Fruit fly (Drosophila melanogaster) whole organism, embryonic: ENCODE results near the gene Tsp29Fb.

Experiments
- Asciz ChIP-seq: fragments of 200-800 bp; sonication (Bioruptor generic); optimal IDR thresholded peaks from 2 replicates; lab custom pipeline; 2017; ENCODE audit warnings: missing biosample characterization, mild to moderate bottlenecking, missing genetic modification characterization, missing genetic modification reagents
- CG10462 ChIP-seq: fragments of 200-800 bp; sonication (Bioruptor generic); optimal IDR thresholded peaks from 2 replicates; lab custom pipeline; 2016; ENCODE audit warnings: missing biosample characterization, missing genetic modification characterization
- CG13424 ChIP-seq: fragments of 200-800 bp; sonication (Bioruptor generic); optimal IDR thresholded peaks from 2 replicates; lab custom pipeline; 2019; ENCODE audit warnings: missing biosample characterization, mild to moderate bottlenecking, missing genetic modification characterization, moderate library complexity
- CG15601 ChIP-seq: fragments of 200-800 bp; sonication (Bioruptor generic); optimal IDR thresholded peaks from 3 replicates; lab custom pipeline; 2019; ENCODE audit warnings: missing biosample characterization, mild to moderate bottlenecking, missing genetic modification characterization, moderate library complexity
- CG17568 ChIP-seq: fragments of 200-800 bp; sonication (Bioruptor generic); optimal IDR thresholded peaks from 2 replicates; lab custom pipeline; 2018; ENCODE audit warnings: missing biosample characterization, mild to moderate bottlenecking, missing genetic modification characterization, moderate library complexity
- CG17612 ChIP-seq: fragments of 200-800 bp; sonication (Bioruptor generic); IDR thresholded peaks from 2 replicates; pipeline ENCODE4 v1.3.6; 2022; ENCODE audit warnings: missing biosample characterization, missing genetic modification characterization
- CG1832 ChIP-seq: fragments of 200-800 bp; sonication (Bioruptor generic); optimal IDR thresholded peaks from 2 replicates; lab custom pipeline; 2017; ENCODE audit warnings: missing biosample characterization, mild to moderate bottlenecking, missing genetic modification characterization, inconsistent platforms
- CG31224 ChIP-seq: fragments of 200-800 bp; sonication (Bioruptor generic); IDR thresholded peaks from 2 replicates; pipeline ENCODE4 v1.3.6; 2022; ENCODE audit warnings: missing biosample characterization, missing genetic modification characterization
- CG33557 ChIP-seq: fragments of 200-800 bp; sonication (Bioruptor generic); optimal IDR thresholded peaks from 2 replicates; lab custom pipeline; 2019; ENCODE audit warnings: missing biosample characterization, mild to moderate bottlenecking, missing genetic modification characterization, moderate library complexity
- CG4282 ChIP-seq: fragments of 200-800 bp; sonication (Bioruptor generic); optimal IDR thresholded peaks from 2 replicates; lab custom pipeline; 2016; ENCODE audit warnings: missing biosample characterization, missing genetic modification characterization
- CG6689 ChIP-seq: fragments of 200-800 bp; sonication (Bioruptor generic); IDR thresholded peaks from 2 replicates; pipeline ENCODE4 v1.3.6; 2022; ENCODE audit warnings: missing biosample characterization, missing genetic modification characterization
- CG6813 ChIP-seq: fragments of 200-800 bp; sonication (Bioruptor generic); optimal IDR thresholded peaks from 2 replicates; lab custom pipeline; 2017; ENCODE audit warnings: missing biosample characterization, missing genetic modification characterization, mild to moderate bottlenecking, moderate library complexity, missing genetic modification reagents
- CG8359 ChIP-seq: fragments of 200-800 bp; sonication (Bioruptor generic); optimal IDR thresholded peaks from 2 replicates; lab custom pipeline; 2017; ENCODE audit warnings: missing biosample characterization, mild to moderate bottlenecking, missing genetic modification characterization, borderline replicate concordance
- CG9727 ChIP-seq: fragments of 200-800 bp; sonication (Bioruptor generic); optimal IDR thresholded peaks from 3 replicates; lab custom pipeline; 2017; ENCODE audit warnings: missing biosample characterization, mild to moderate bottlenecking, missing genetic modification characterization
- CG9797 ChIP-seq: fragments of 200-800 bp; sonication (Bioruptor generic); optimal IDR thresholded peaks from 3 replicates; lab custom pipeline; 2018; ENCODE audit warnings: missing biosample characterization, mild to moderate bottlenecking, missing genetic modification characterization
- CrebB ChIP-seq: fragments of 200-800 bp; sonication (Bioruptor generic); optimal IDR thresholded peaks from 3 replicates; lab custom pipeline; 2018; ENCODE audit warnings: missing biosample characterization, mild to moderate bottlenecking, missing genetic modification characterization
- Dad ChIP-seq: fragments of 200-800 bp; sonication (Bioruptor generic); optimal IDR thresholded peaks from 3 replicates; lab custom pipeline; 2016; ENCODE audit warnings: missing biosample characterization, missing genetic modification characterization
- Eip74EF ChIP-seq, 2 experiments: fragments of 200-800 bp in 1 of 2; fragments of >200 bp in 1 of 2; sonication (Bioruptor generic) in 1 of 2; optimal IDR thresholded peaks; 2 replicates each; lab custom pipeline; 2017 to 2019; ENCODE audit warnings: missing biosample characterization in 2 of 2, missing genetic modification characterization in 2 of 2, mild to moderate bottlenecking in 1 of 2, moderate library complexity in 1 of 2
- H15 ChIP-seq: fragments of 200-800 bp; sonication (Bioruptor generic); IDR thresholded peaks from 3 replicates; pipeline ENCODE4 v1.3.6; 2022; ENCODE audit warnings: missing biosample characterization, missing genetic modification characterization
- HLHmδ ChIP-seq: fragments of 200-800 bp; sonication (Bioruptor generic); optimal IDR thresholded peaks from 2 replicates; lab custom pipeline; 2018; ENCODE audit warnings: missing biosample characterization, mild to moderate bottlenecking, missing genetic modification characterization, moderate library complexity
- NfI ChIP-seq: fragments of 200-800 bp; sonication (Bioruptor generic); optimal IDR thresholded peaks from 3 replicates; lab custom pipeline; 2018; ENCODE audit warnings: missing biosample characterization, mild to moderate bottlenecking, missing genetic modification characterization, moderate library complexity
- Rx ChIP-seq: fragments of 200-800 bp; sonication (Bioruptor generic); IDR thresholded peaks from 2 replicates; pipeline ENCODE4 v1.3.6; 2022; ENCODE audit warnings: missing biosample characterization, missing genetic modification characterization
- Side ChIP-seq: fragments of 200-800 bp; sonication (Bioruptor generic); optimal IDR thresholded peaks from 2 replicates; lab custom pipeline; 2016; ENCODE audit warnings: missing biosample characterization, missing genetic modification characterization
- Six4 ChIP-seq: fragments of 200-800 bp; sonication (Bioruptor generic); optimal IDR thresholded peaks from 2 replicates; lab custom pipeline; 2016; ENCODE audit warnings: missing biosample characterization, missing genetic modification characterization
- Vsx1 ChIP-seq: fragments of 200-800 bp; sonication (Bioruptor generic); optimal IDR thresholded peaks from 2 replicates; lab custom pipeline; 2017; ENCODE audit warnings: missing biosample characterization, mild to moderate bottlenecking, missing genetic modification characterization, missing genetic modification reagents
- Xrp1 ChIP-seq: fragments of 200-800 bp; sonication (Bioruptor generic); IDR thresholded peaks from 2 replicates; pipeline ENCODE4 v1.3.6; 2022; ENCODE audit warnings: missing biosample characterization, missing genetic modification characterization
- YL-1 ChIP-seq: fragments of 200-800 bp; sonication (Bioruptor generic); optimal IDR thresholded peaks from 3 replicates; lab custom pipeline; 2017; ENCODE audit warnings: missing biosample characterization, mild to moderate bottlenecking, missing genetic modification characterization
- ash1 ChIP-seq: fragments of 200-800 bp; sonication (Bioruptor generic); optimal IDR thresholded peaks from 2 replicates; lab custom pipeline; 2018; ENCODE audit warnings: missing biosample characterization, mild to moderate bottlenecking, missing genetic modification characterization
- bsh ChIP-seq, 2 experiments: fragments of 200-800 bp; sonication (Bioruptor generic); optimal IDR thresholded peaks; 2 replicates each; lab custom pipeline; 2017 to 2018; ENCODE audit warnings: mild to moderate bottlenecking in 2 of 2, missing biosample characterization in 2 of 2, missing genetic modification characterization in 2 of 2, moderate library complexity in 1 of 2
- btn ChIP-seq: fragments of 200-800 bp; sonication (Bioruptor generic); optimal IDR thresholded peaks from 2 replicates; lab custom pipeline; 2016; ENCODE audit warnings: missing biosample characterization, missing genetic modification characterization
- cas ChIP-seq: fragments of 200-800 bp; sonication (Bioruptor generic); IDR thresholded peaks from 2 replicates; pipeline ENCODE4 v1.3.6; 2022; ENCODE audit warnings: missing biosample characterization, missing genetic modification characterization
- cato ChIP-seq: fragments of 200-800 bp; sonication (Bioruptor generic); optimal IDR thresholded peaks from 2 replicates; lab custom pipeline; 2016; ENCODE audit warnings: missing biosample characterization, missing genetic modification characterization, borderline replicate concordance
- dysf ChIP-seq: fragments of 200-800 bp; sonication (Bioruptor generic); IDR thresholded peaks from 3 replicates; pipeline ENCODE4 v1.3.6; 2022; ENCODE audit warnings: missing biosample characterization, missing genetic modification characterization
- emc ChIP-seq: fragments of 200-800 bp; sonication (Bioruptor generic); optimal IDR thresholded peaks from 2 replicates; lab custom pipeline; 2016; ENCODE audit warnings: missing biosample characterization, missing genetic modification characterization
- ewg ChIP-seq: fragments of 200-800 bp; sonication (Bioruptor generic); optimal IDR thresholded peaks from 3 replicates; lab custom pipeline; 2017; ENCODE audit warnings: mild to moderate bottlenecking, missing biosample characterization, missing genetic modification reagents, missing genetic modification characterization
- exex ChIP-seq: fragments of 200-800 bp; sonication (Bioruptor generic); optimal IDR thresholded peaks from 4 replicates; lab custom pipeline; 2018; ENCODE audit warnings: missing biosample characterization, mild to moderate bottlenecking, missing genetic modification characterization, moderate library complexity
- ftz-f1 ChIP-seq: fragments of 200-800 bp; sonication (Bioruptor generic); optimal IDR thresholded peaks from 2 replicates; lab custom pipeline; 2016; ENCODE audit warnings: missing biosample characterization, missing genetic modification characterization
- fu2 ChIP-seq: fragments of 200-800 bp; sonication (Bioruptor generic); optimal IDR thresholded peaks from 2 replicates; lab custom pipeline; 2016; ENCODE audit warnings: missing biosample characterization, missing genetic modification characterization
- lilli ChIP-seq: fragments of 200-800 bp; sonication (Bioruptor generic); optimal IDR thresholded peaks from 3 replicates; lab custom pipeline; 2016; ENCODE audit warnings: missing biosample characterization, missing genetic modification characterization
- luna ChIP-seq: fragments of 200-800 bp; sonication (Bioruptor generic); optimal IDR thresholded peaks from 2 replicates; lab custom pipeline; 2016; ENCODE audit warnings: missing biosample characterization, missing genetic modification characterization
- mirr ChIP-seq: fragments of 200-800 bp; sonication (Bioruptor generic); optimal IDR thresholded peaks from 3 replicates; lab custom pipeline; 2018; ENCODE audit warnings: missing biosample characterization, mild to moderate bottlenecking, missing genetic modification characterization
- otp ChIP-seq: fragments of 200-800 bp; sonication (Bioruptor generic); IDR thresholded peaks from 3 replicates; pipeline ENCODE4, ENCODE4 v1.3.6; 2022; ENCODE audit warnings: missing biosample characterization, missing genetic modification characterization
- pita ChIP-seq: fragments of 200-800 bp; sonication (Bioruptor generic); optimal IDR thresholded peaks from 2 replicates; lab custom pipeline; 2017; ENCODE audit warnings: missing biosample characterization, mild to moderate bottlenecking, missing genetic modification characterization
- sens-2 ChIP-seq: fragments of 200-800 bp; sonication (Bioruptor generic); IDR thresholded peaks from 2 replicates; pipeline ENCODE4 v1.3.6; 2022; ENCODE audit warnings: missing biosample characterization, missing genetic modification characterization
- slbo ChIP-seq: fragments of 200-800 bp; sonication (Bioruptor generic); IDR thresholded peaks from 2 replicates; pipeline ENCODE4 v1.3.6; 2022; ENCODE audit warnings: missing biosample characterization, missing genetic modification characterization
- ssp ChIP-seq: fragments of 200-800 bp; sonication (Bioruptor generic); IDR thresholded peaks from 2 replicates; pipeline ENCODE4 v1.3.6; 2022; ENCODE audit warnings: missing biosample characterization, missing genetic modification characterization
- unpg ChIP-seq: fragments of 200-800 bp; sonication (Bioruptor generic); optimal IDR thresholded peaks from 3 replicates; lab custom pipeline; 2018; ENCODE audit warnings: missing biosample characterization, mild to moderate bottlenecking, missing genetic modification characterization, moderate library complexity
- usp ChIP-seq: fragments of >200 bp; optimal IDR thresholded peaks from 2 replicates; lab custom pipeline; 2017; ENCODE audit warnings: missing biosample characterization, missing genetic modification characterization
- vfl ChIP-seq: fragments of 200-800 bp; sonication (Bioruptor generic); optimal IDR thresholded peaks from 2 replicates; lab custom pipeline; 2016; ENCODE audit warnings: missing biosample characterization, missing genetic modification characterization

Tsp29Fb gene

dm6 chr2L:8951184-8951934 lies 14.2 kb downstream of the Tsp29Fb start, which contains the start of gene C1GalTA (continued):
- TF ChIP-seq CG10462 (GFP tag; lab: Kevin White, UChicago) (peak; percentile 90), HLHmδ (no peak), Asciz (peak; percentile 97), cas (GFP tag; lab: Robert Waterston, UW) (peak; percentile 89), vfl (GFP tag; lab: Kevin White, UChicago) (peak; percentile 70), dysf (GFP tag; lab: Robert Waterston, UW) (peak; percentile 98), NfI (GFP tag; lab: Kevin White, UChicago) (peak; percentile 92), pita (GFP tag; lab: Kevin White, UChicago) (no peak), CG17568 (GFP tag; lab: Kevin White, UChicago) (peak; percentile 91), Rx (GFP tag; lab: Robert Waterston, UW) (peak; percentile 78), Eip74EF (GFP tag; optimal IDR thresholded peaks at IDR 0.05; lab: Kevin White, UChicago) (peak in 1 of 2 experiments; percentile 99), Side (GFP tag; lab: Kevin White, UChicago) (peak; percentile 48), CG31224 (GFP tag; lab: Robert Waterston, UW) (peak; percentile 92), ewg (peak; percentile 92), CG9727 (GFP tag; lab: Kevin White, UChicago) (peak; percentile 99), btn (GFP tag; lab: Kevin White, UChicago) (no peak), Vsx1 (GFP tag; lab: Kevin White, UChicago) (peak; percentile 90), slbo (GFP tag; lab: Robert Waterston, UW) (peak; percentile 95), emc (GFP tag; lab: Kevin White, UChicago) (peak; percentile 39), CG9797 (GFP tag; lab: Kevin White, UChicago) (peak; percentile 44), ssp (GFP tag; lab: Robert Waterston, UW) (peak; percentile 91), CG17612 (peak; percentile 87), Dad (GFP tag; lab: Kevin White, UChicago) (peak; percentile 76), bsh (GFP tag; optimal IDR thresholded peaks at IDR 0.05; lab: Kevin White, UChicago) (peak; percentile 93 to 99), CG8359 (GFP tag; lab: Kevin White, UChicago) (peak; percentile 90), Six4 (GFP tag; lab: Kevin White, UChicago) (peak; percentile 96), mirr (peak; percentile 62), otp (GFP tag; lab: Robert Waterston, UW) (peak; percentile 68; the same call in 1 of the 3 replicates), H15 (GFP tag; lab: Robert Waterston, UW) (peak; percentile 89), CG6689 (GFP tag; lab: Robert Waterston, UW) (peak; percentile 98), YL-1 (GFP tag; lab: Kevin White, UChicago) (peak; percentile 90), fu2 (GFP tag; lab: Kevin White, UChicago) (no peak), lilli (GFP tag; lab: Kevin White, UChicago) (peak; percentile 78), CG4282 (no peak), CG1832 (GFP tag; lab: Kevin White, UChicago) (no peak), luna (no peak), ftz-f1 (no peak), cato (peak; percentile 91), CG13424 (tag; lab: Kevin White, UChicago) (peak; percentile 99), exex (tag; lab: Kevin White, UChicago) (peak; percentile 93), CG6813 (GFP tag; lab: Kevin White, UChicago) (peak; percentile 96), CG33557 (peak; percentile 99), CG15601 (tag; lab: Kevin White, UChicago) (peak; percentile 97), Xrp1 (GFP tag; lab: Robert Waterston, UW) (peak; percentile 99), ash1 (GFP tag; lab: Kevin White, UChicago) (no peak), sens-2 (GFP tag; lab: Robert Waterston, UW) (peak; percentile 81), unpg (GFP tag; lab: Kevin White, UChicago) (peak; percentile 99), CrebB (tag; lab: Kevin White, UChicago) (peak; percentile 98), usp (no peak)
